Fruit fly (Drosophila melanogaster): ENCODE measurements around the gene CG32452.
"Not testable (repeated sequence)": the region's sequence is repeated elsewhere in the genome, so short reads cannot be mapped to it uniquely, and the experiment has no call there.

CG32452 gene

DNA sequence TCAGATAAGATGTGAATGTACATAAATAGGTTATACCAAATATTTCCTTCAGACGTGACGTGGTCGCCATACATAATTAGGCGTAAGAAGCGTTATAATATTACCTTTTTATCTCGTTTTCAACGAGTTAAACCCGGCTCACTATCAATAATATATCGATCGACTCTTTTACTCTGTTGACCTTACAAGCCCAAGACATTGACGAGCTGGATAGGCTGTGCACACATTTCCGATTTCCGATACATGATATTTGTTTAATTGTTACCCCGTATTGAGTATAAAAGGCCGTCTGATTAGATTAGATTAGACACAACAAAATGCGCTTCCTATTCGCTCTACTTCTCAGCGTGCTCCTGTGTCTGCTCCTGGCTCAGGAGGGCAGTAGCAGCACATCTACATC is 20.6 kb upstream of the CG32452 start, which contains the start of gene CG32453:
Gene CG32453, plus strand, starts transcription at position 301 of the 400 bp plus-strand sequence.
- not testable (repeated sequence) for TF ChIP-seq pan (optimal IDR thresholded peaks at IDR 0.05); CG32264 (GFP tag; optimal IDR thresholded peaks at IDR 0.05); Abd-B (GFP tag; optimal IDR thresholded peaks at IDR 0.05)

dm6 chr3L:22699133-22699532 is 18.4 kb upstream of the CG32452 start, which contains the start of gene CG45116:
CG45116 (plus strand) TSS chr3L:22699433.
- TF ChIP-seq dmrt93B (GFP tag; optimal IDR thresholded peaks at IDR 0.05): no peak
- TF ChIP-seq CrebA (GFP tag; optimal IDR thresholded peaks at IDR 0.05; ENCODE audit: borderline replicate concordance): no peak
- TF ChIP-seq fru (GFP tag; optimal IDR thresholded peaks at IDR 0.05): no peak
- no peak for TF ChIP-seq N (GFP tag; optimal IDR thresholded peaks at IDR 0.05)
- TF ChIP-seq Jra (GFP tag; optimal IDR thresholded peaks at IDR 0.05): no peak
- TF ChIP-seq OdsH (GFP tag; optimal IDR thresholded peaks at IDR 0.05): no peak
- no peak for TF ChIP-seq dsf (GFP tag; optimal IDR thresholded peaks at IDR 0.05; ENCODE audit: borderline replicate concordance)
- no peak for TF ChIP-seq Hr78 (GFP tag; optimal IDR thresholded peaks at IDR 0.05)
- no peak for TF ChIP-seq Sp1 (GFP tag; optimal IDR thresholded peaks at IDR 0.05)
- TF ChIP-seq CG9705 (GFP tag; optimal IDR thresholded peaks at IDR 0.05): no peak
- TF ChIP-seq ey (GFP tag; optimal IDR thresholded peaks at IDR 0.05): no peak
- no peak for TF ChIP-seq CG32264 (GFP tag; optimal IDR thresholded peaks at IDR 0.05)
- TF ChIP-seq Abd-B (GFP tag; optimal IDR thresholded peaks at IDR 0.05): no peak
- no peak for TF ChIP-seq Dfd (GFP tag; optimal IDR thresholded peaks at IDR 0.05)
- TF ChIP-seq usp (GFP tag; optimal IDR thresholded peaks at IDR 0.05): no peak

DNA sequence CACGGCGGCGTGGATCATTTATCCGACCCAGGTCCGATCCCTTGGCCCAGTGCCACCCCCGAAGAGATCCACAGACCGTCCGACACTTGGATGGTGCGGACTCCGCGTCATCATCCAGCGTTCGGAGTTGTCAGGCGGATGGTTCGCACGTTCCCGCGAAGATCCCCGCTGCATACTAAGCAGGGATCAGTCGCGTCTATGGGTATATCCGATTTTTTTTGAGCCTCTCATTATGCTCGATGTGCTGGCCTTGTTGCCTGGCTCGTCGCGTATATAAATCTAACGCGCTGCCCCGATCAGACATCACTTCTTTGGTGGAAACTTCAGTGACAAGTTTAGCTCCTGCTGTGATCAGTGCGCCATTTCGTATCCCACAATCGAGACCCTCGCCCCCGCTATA is 5.7 kb upstream of the CG32452 start, which contains the start of gene CG11370:
Gene CG11370, plus strand, starts transcription at position 301 of the 400 bp plus-strand sequence.
- no peak for TF ChIP-seq br (GFP tag; optimal IDR thresholded peaks at IDR 0.05)
- no peak for TF ChIP-seq h (GFP tag; optimal IDR thresholded peaks at IDR 0.05)
- TF ChIP-seq pan (optimal IDR thresholded peaks at IDR 0.05): no peak
- no peak for TF ChIP-seq Myc (optimal IDR thresholded peaks at IDR 0.05)
- no peak for TF ChIP-seq Jra (GFP tag; optimal IDR thresholded peaks at IDR 0.05)
- TF ChIP-seq woc (GFP tag; optimal IDR thresholded peaks at IDR 0.05): no peak
- TF ChIP-seq OdsH (GFP tag; optimal IDR thresholded peaks at IDR 0.05): no peak
- TF ChIP-seq dsf (GFP tag; optimal IDR thresholded peaks at IDR 0.05; ENCODE audit: borderline replicate concordance): no peak
- TF ChIP-seq brk (GFP tag; optimal IDR thresholded peaks at IDR 0.05): no peak

DNA sequence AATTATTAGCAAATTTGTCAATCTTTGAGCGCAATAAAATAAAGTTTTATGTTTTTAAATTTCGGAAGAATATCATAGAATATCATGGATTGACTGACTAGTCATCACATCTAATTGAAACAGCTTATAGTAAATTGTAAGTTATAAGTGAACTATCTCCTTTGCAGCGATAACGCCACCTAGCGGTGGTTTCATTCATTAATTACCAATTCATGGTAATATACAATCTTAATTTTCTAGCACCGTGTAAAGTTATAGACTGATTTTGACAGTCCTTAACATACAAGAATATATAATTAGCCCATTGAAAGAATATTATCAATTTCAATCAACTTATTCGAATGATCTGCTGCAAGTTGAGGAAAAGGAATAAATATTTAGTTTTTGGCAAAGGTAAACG is 3.9 kb upstream of the CG32452 start:
- TF ChIP-seq OdsH (GFP tag; optimal IDR thresholded peaks at IDR 0.05) (no peak), Abd-B (GFP tag; optimal IDR thresholded peaks at IDR 0.05) (no peak), GATAd (GFP tag; optimal IDR thresholded peaks at IDR 0.05) (no peak), Rel (GFP tag; optimal IDR thresholded peaks at IDR 0.05) (no peak), Rel (tag; optimal IDR thresholded peaks at IDR 0.05) (no peak), h (GFP tag; optimal IDR thresholded peaks at IDR 0.05) (no peak), rgr (GFP tag; optimal IDR thresholded peaks at IDR 0.05) (no peak), woc (GFP tag; optimal IDR thresholded peaks at IDR 0.05) (no peak), HLH106 (tag; optimal IDR thresholded peaks at IDR 0.05) (no peak), pan (optimal IDR thresholded peaks at IDR 0.05) (no peak), Hr83 (GFP tag; optimal IDR thresholded peaks at IDR 0.05; ENCODE audit: poor library complexity, severe bottlenecking) (no peak), Hnf4 (GFP tag; optimal IDR thresholded peaks at IDR 0.05) (no peak), Hr78 (GFP tag; optimal IDR thresholded peaks at IDR 0.05) (no peak), N (GFP tag; optimal IDR thresholded peaks at IDR 0.05) (no peak)

dm6 chr3L:22720694-22721270 is 3.3 kb downstream of the CG32452 start, which contains the start of gene mael:
mael (plus strand) TSS chr3L:22721203.
- TF ChIP-seq sv, foxo, jim (GFP tag; optimal IDR thresholded peaks at IDR 0.05): not testable (repeated sequence)

dm6 chr3L:22721991-22722390 is 4.5 kb downstream of the CG32452 start, which contains the start of gene CG14451:
CG14451 (minus strand) TSS chr3L:22722091.
- TF ChIP-seq rgr (GFP tag; optimal IDR thresholded peaks at IDR 0.05): no peak
- TF ChIP-seq dl (GFP tag; optimal IDR thresholded peaks at IDR 0.05; ENCODE audit: insufficient read depth in 1 of 2, partially characterized antibody in 2 of 2): no peak
- TF ChIP-seq GATAd (GFP tag; optimal IDR thresholded peaks at IDR 0.05): no peak
- TF ChIP-seq tai (GFP tag; optimal IDR thresholded peaks at IDR 0.05): no peak
- TF ChIP-seq Sp1 (GFP tag; optimal IDR thresholded peaks at IDR 0.05): no peak
- no peak for TF ChIP-seq Mio (GFP tag; optimal IDR thresholded peaks at IDR 0.05)

All from whole organism, wandering third instar larva.